Worm (Caenorhabditis elegans): Measurements from ENCODE around the gene F56D6.6.

Gene F56D6.6

DNA sequence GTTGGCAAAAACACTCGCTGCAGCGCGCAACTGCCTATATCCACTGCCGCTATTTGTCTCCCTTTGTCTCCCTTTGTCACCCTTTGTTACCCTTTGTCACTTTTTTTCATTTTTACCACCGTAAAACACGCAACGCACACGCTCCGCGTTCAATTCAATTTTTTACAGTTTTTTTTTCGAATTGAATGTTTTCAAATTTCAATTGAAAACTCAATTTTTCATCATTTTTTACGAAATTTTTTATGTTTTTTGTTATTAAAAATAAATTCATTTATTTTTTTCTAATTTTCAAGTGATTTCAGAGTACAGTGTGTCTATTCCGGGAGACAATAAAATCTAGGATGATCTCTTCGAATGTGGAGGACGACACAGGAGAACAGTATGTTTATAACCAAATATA is 39.9 kb downstream of the F56D6.6 start, which contains the start of gene Y46C8AL.11:
Y46C8AL.11 (plus strand) TSS at position 301 of the 400 bp plus-strand sequence.
- no peak for TF ChIP-seq peb-1 (tag; optimal IDR thresholded peaks at IDR 0.05)
- no peak for TF ChIP-seq unc-39 (tag; optimal IDR thresholded peaks at IDR 0.05)
- TF ChIP-seq sma-9 (GFP tag; optimal IDR thresholded peaks at IDR 0.05): no peak
- no peak for TF ChIP-seq sma-9 (tag; optimal IDR thresholded peaks at IDR 0.05)
- TF ChIP-seq zag-1 (tag; optimal IDR thresholded peaks at IDR 0.05): no peak
- TF ChIP-seq ZK546.5 (tag; optimal IDR thresholded peaks at IDR 0.05): no peak
- no peak for TF ChIP-seq lsy-2 (tag; optimal IDR thresholded peaks at IDR 0.05)
- TF ChIP-seq nhr-129 (tag; optimal IDR thresholded peaks at IDR 0.05): no peak
- no peak for TF ChIP-seq sem-4 (tag; optimal IDR thresholded peaks at IDR 0.05)
- no peak for TF ChIP-seq R02D3.7 (tag; optimal IDR thresholded peaks at IDR 0.05)
- no peak for TF ChIP-seq lin-11 (tag; optimal IDR thresholded peaks at IDR 0.05)

DNA sequence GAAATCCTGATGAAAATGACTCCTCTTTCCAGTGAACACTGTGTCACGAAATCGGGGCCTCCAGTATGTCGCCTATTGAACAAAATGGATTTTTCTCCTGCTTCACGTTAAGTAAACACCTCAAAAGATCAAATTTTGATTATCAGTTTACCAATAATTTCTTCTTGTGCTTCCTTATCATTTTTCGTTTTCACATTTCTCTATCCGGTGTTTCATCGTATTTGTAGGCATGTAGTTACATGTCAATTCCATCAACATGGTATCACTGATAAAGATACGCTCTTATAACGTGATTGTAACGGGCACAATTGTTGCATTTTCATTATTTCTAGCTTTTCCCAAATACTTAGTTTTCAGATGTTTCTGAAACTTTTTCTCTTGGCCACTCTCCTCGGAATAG is 41.4 kb downstream of the F56D6.6 start, which contains the start of gene clec-72:
clec-72 (plus strand) TSS at position 358 of the 400 bp plus-strand sequence.
- TF ChIP-seq blmp-1 (tag; optimal IDR thresholded peaks at IDR 0.05; ENCODE audit: insufficient read depth) (no peak), mab-5 (tag; optimal IDR thresholded peaks at IDR 0.05) (no peak), aly-2 (tag; optimal IDR thresholded peaks at IDR 0.05) (no peak), nhr-77 (tag; optimal IDR thresholded peaks at IDR 0.05) (no peak), C34F6.9 (tag; optimal IDR thresholded peaks at IDR 0.05) (no peak), skn-1 (tag; optimal IDR thresholded peaks at IDR 0.05) (peak; percentile 11), lin-11 (tag; optimal IDR thresholded peaks at IDR 0.05) (no peak), sma-9 (GFP tag; optimal IDR thresholded peaks at IDR 0.05) (peak; percentile 50), sma-9 (tag; optimal IDR thresholded peaks at IDR 0.05) (no peak), crh-2 (tag; optimal IDR thresholded peaks at IDR 0.05) (peak; percentile 18), gmeb-1 (tag; optimal IDR thresholded peaks at IDR 0.05) (peak; percentile 5), egl-27 (tag; optimal IDR thresholded peaks at IDR 0.05) (no peak), lsy-2 (tag; optimal IDR thresholded peaks at IDR 0.05) (no peak), elt-1 (tag; optimal IDR thresholded peaks at IDR 0.05) (no peak), peb-1 (tag; optimal IDR thresholded peaks at IDR 0.05) (no peak), nhr-10 (tag; optimal IDR thresholded peaks at IDR 0.05) (no peak), ztf-1 (GFP tag; conservative IDR thresholded peaks at IDR 0.05) (no peak), ZK546.5 (tag; optimal IDR thresholded peaks at IDR 0.05) (no peak), F13H6.1 (tag; optimal IDR thresholded peaks at IDR 0.05) (no peak), fos-1 (tag; optimal IDR thresholded peaks at IDR 0.05) (peak; percentile 98), nhr-23 (tag; optimal IDR thresholded peaks at IDR 0.05) (no peak)

Measured in whole organism, L2 larva.